Worm (Caenorhabditis elegans) whole organism, midembryonic: ENCODE measurements around the gene daz-1.

Experiments used
- T22C8.4 ChIP-seq: fragments of 200-800 bp; sonication (Bioruptor generic); IDR thresholded peaks from 2 replicates; pipeline ENCODE4 v1.3.6; 2022; ENCODE audit warnings: missing genetic modification characterization, missing compliant biosample characterization
- ztf-23 ChIP-seq: fragments of 200-800 bp; sonication (Bioruptor generic); IDR thresholded peaks from 2 replicates; pipeline ENCODE4 v1.3.6; 2022; ENCODE audit warnings: missing genetic modification reagents, missing genetic modification characterization, missing compliant biosample characterization

- no peak for TF ChIP-seq T22C8.4 (GFP tag; lab: Robert Waterston, UW)
- TF ChIP-seq ztf-23 (GFP tag; lab: Robert Waterston, UW): no peak
These were observed 39.8 kb upstream of the daz-1 start, which contains the start of gene EEED8.2 for ce11 chrII:5416204-5416764.
